Fruit fly (Drosophila melanogaster): ENCODE data around the gene plh.

DNA sequence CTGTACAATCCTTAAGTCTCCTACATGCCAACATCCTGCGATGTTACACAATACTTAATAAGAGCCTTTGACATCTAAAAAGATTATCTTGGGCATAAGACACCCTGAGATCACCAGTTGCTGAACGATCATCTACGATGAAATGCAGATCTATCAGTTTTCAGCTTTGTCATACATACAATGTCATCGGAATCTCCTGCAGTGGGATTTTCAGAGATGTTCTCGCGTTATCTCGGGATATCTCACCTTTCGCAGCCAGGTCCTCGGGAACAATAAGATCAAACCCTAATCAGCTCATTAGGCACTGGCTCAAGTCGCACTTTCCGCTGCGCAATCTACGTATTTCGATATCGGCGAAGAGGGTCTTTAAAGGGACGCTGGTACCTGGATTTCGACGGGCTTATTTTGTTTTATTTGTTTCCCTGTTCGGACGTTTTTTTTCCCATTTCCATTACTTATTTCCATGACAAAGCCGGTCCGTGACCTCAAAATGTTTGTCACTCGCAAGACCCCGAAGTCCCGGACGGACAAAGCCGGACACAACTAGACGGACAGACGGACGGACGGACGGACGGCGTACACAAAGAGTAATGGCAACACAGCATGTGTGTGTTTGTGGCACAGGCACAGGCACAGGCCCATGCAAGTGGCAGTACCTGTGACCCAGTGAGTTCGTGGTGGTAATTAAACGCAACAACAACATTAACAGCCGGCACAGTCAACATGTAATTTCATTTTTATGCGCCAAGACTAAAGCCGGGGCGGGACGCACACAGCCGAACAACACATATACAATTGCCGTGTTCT lies 28.0 kb upstream of the plh start:
- no peak for TF ChIP-seq CG2116 (GFP tag; optimal IDR thresholded peaks at IDR 0.05)
- TF ChIP-seq tgo (GFP tag; IDR thresholded peaks at IDR 0.05), result no peak
- no peak for TF ChIP-seq Lim3 (GFP tag; IDR thresholded peaks at IDR 0.05)
